Worm (Caenorhabditis elegans): ENCODE measurements around the gene ctsa-4.1.

ctsa-4.1 gene

DNA sequence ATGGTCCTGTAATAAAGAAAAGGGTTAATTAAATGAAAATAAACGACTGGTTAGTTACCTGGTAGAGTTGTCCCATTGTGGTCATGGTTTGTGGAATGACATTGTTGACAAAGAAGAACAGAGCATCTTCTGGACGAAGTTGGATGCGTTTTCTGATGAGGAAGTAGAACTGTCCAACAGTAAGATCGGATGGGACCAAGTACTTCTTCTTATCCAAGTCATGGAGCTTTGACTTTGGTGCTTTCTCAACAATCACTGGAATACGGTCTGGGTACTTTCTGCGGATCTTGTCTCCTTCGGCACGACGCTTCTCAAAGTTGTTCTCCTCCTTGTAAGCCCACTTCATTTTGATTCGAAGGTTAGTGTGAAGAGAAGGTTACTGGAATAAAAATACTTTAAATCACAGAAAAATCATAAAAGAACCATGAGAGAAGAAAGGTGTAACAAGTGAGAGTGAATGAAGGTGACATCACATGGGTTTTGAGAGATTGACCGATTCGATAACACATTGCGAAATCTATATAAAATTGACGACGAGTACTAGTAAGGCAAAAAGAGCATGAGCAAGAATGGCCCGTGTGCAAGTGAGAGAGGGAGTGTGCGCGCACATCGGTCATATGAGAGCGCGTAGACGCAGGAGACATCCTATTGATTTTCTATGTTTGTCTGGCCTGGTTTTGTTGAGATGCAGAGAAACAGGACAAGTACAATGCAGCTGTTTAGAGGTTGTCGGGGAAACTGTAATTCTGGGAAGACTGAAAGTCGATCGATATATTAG, 19.3 kb upstream of the ctsa-4.1 start, which contains the start of gene lgg-1:
Gene lgg-1 (minus strand): TSS at position 379 of the 778 bp plus-strand sequence.
- TF ChIP-seq ceh-9 (tag; optimal IDR thresholded peaks at IDR 0.05) (no peak), ceh-28 (tag; optimal IDR thresholded peaks at IDR 0.05) (peak; percentile 74), lin-15B (tag; optimal IDR thresholded peaks at IDR 0.05) (peak; percentile 30), unc-39 (tag; optimal IDR thresholded peaks at IDR 0.05) (no peak), lin-39 (tag; optimal IDR thresholded peaks at IDR 0.05) (peak; percentile 40), ceh-82 (tag; optimal IDR thresholded peaks at IDR 0.05) (no peak), nhr-237 (tag; optimal IDR thresholded peaks at IDR 0.05) (no peak), elt-1 (tag; optimal IDR thresholded peaks at IDR 0.05) (no peak), nhr-77 (tag; optimal IDR thresholded peaks at IDR 0.05) (no peak), egl-5 (tag; optimal IDR thresholded peaks at IDR 0.05) (peak; percentile 29), nhr-23 (tag; optimal IDR thresholded peaks at IDR 0.05) (peak; percentile 9), jun-1 (tag; optimal IDR thresholded peaks at IDR 0.05) (peak; percentile 70), nhr-28 (tag; optimal IDR thresholded peaks at IDR 0.05) (no peak), egl-27 (tag; optimal IDR thresholded peaks at IDR 0.05) (no peak), pha-4 (tag; optimal IDR thresholded peaks at IDR 0.05) (peak; percentile 71), nhr-11 (tag; optimal IDR thresholded peaks at IDR 0.05) (no peak), ztf-11 (tag; optimal IDR thresholded peaks at IDR 0.05) (no peak), sea-2 (GFP tag; optimal IDR thresholded peaks at IDR 0.05) (no peak), nhr-25 (tag; optimal IDR thresholded peaks at IDR 0.05) (peak; percentile 83), eor-1 (tag; optimal IDR thresholded peaks at IDR 0.05) (no peak), elt-2 (tag; optimal IDR thresholded peaks at IDR 0.05) (no peak), hmg-11 (tag; optimal IDR thresholded peaks at IDR 0.05) (no peak), nhr-43 (tag; optimal IDR thresholded peaks at IDR 0.05; ENCODE audit: poor library complexity, severe bottlenecking) (peak; percentile 63), nfya-1 (tag; optimal IDR thresholded peaks at IDR 0.05; ENCODE audit: insufficient read depth) (peak; percentile 73), ZK546.5 (tag; optimal IDR thresholded peaks at IDR 0.05) (no peak), lsy-12 (tag; optimal IDR thresholded peaks at IDR 0.05) (peak; percentile 60), daf-12 (tag; optimal IDR thresholded peaks at IDR 0.05) (no peak), R02D3.7 (tag; optimal IDR thresholded peaks at IDR 0.05) (no peak), tbx-2 (tag; optimal IDR thresholded peaks at IDR 0.05) (no peak), aly-2 (tag; optimal IDR thresholded peaks at IDR 0.05) (no peak), fkh-2 (tag; optimal IDR thresholded peaks at IDR 0.05) (no peak), ama-1 (optimal IDR thresholded peaks at IDR 0.05) (peak; percentile 98), unc-62 (GFP tag; optimal IDR thresholded peaks at IDR 0.05) (no peak), fos-1 (tag; optimal IDR thresholded peaks at IDR 0.05) (no peak), skn-1 (tag; optimal IDR thresholded peaks at IDR 0.05) (no peak), nhr-12 (tag; optimal IDR thresholded peaks at IDR 0.05) (no peak), mdl-1 (tag; optimal IDR thresholded peaks at IDR 0.05) (peak; percentile 10), snpc-4 (tag; optimal IDR thresholded peaks at IDR 0.05) (peak; percentile 4)

DNA sequence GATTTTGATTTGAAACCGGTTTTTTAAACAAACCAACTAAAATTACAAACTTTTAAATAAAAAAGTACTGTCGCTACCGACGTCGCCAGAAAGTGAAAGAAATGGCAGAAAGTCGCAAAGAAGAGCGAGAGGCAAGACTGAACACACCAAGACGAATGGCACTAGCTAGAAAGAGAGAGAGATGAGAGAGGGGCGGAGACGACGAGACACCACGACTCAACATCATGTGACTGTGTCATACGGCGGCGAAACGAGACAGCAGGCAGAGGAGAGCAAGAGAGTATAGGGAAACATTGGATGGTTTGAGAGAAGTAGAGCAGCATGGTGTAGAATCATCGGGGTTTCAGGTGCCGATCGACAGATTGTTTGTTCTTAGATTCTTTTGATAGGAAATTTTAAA, 18.4 kb upstream of the ctsa-4.1 start:
- no peak for TF ChIP-seq aly-2 (tag; optimal IDR thresholded peaks at IDR 0.05)
- peak; percentile 66 for TF ChIP-seq mdl-1 (tag; optimal IDR thresholded peaks at IDR 0.05)
- TF ChIP-seq nhr-77 (tag; optimal IDR thresholded peaks at IDR 0.05) = peak; percentile 18
- TF ChIP-seq nhr-28 (tag; optimal IDR thresholded peaks at IDR 0.05) = no peak
- TF ChIP-seq zag-1 (tag; optimal IDR thresholded peaks at IDR 0.05) = no peak
- TF ChIP-seq nhr-23 (tag; optimal IDR thresholded peaks at IDR 0.05) = peak; percentile 93
- peak; percentile 98 for TF ChIP-seq ama-1 (optimal IDR thresholded peaks at IDR 0.05)
- TF ChIP-seq ceh-16 (tag; optimal IDR thresholded peaks at IDR 0.05) = no peak
- TF ChIP-seq ceh-82 (tag; optimal IDR thresholded peaks at IDR 0.05) = no peak
- peak; percentile 79 for TF ChIP-seq lsy-12 (tag; optimal IDR thresholded peaks at IDR 0.05)
- no peak for TF ChIP-seq elt-3 (tag; optimal IDR thresholded peaks at IDR 0.05)
- TF ChIP-seq nhr-11 (tag; optimal IDR thresholded peaks at IDR 0.05) = peak; percentile 81
- TF ChIP-seq ztf-11 (tag; optimal IDR thresholded peaks at IDR 0.05) = no peak
- TF ChIP-seq elt-2 (tag; optimal IDR thresholded peaks at IDR 0.05) = peak; percentile 87
- TF ChIP-seq fkh-2 (tag; optimal IDR thresholded peaks at IDR 0.05) = no peak
- TF ChIP-seq nhr-12 (tag; optimal IDR thresholded peaks at IDR 0.05) = no peak
- peak; percentile 50 for TF ChIP-seq egl-27 (tag; optimal IDR thresholded peaks at IDR 0.05)
- peak; percentile 55 for TF ChIP-seq R02D3.7 (tag; optimal IDR thresholded peaks at IDR 0.05)
- peak; percentile 98 for TF ChIP-seq nhr-25 (tag; optimal IDR thresholded peaks at IDR 0.05)
- peak; percentile 53 for TF ChIP-seq fkh-10 (GFP tag; optimal IDR thresholded peaks at IDR 0.05)
- TF ChIP-seq ceh-9 (tag; optimal IDR thresholded peaks at IDR 0.05) = no peak
- no peak for TF ChIP-seq nhr-67 (tag; optimal IDR thresholded peaks at IDR 0.05)
- TF ChIP-seq ZK546.5 (tag; optimal IDR thresholded peaks at IDR 0.05) = no peak
- no peak for TF ChIP-seq daf-12 (tag; optimal IDR thresholded peaks at IDR 0.05)
- TF ChIP-seq skn-1 (tag; optimal IDR thresholded peaks at IDR 0.05) = peak; percentile 89
- no peak for TF ChIP-seq unc-39 (tag; optimal IDR thresholded peaks at IDR 0.05)
- peak; percentile 94 for TF ChIP-seq jun-1 (tag; optimal IDR thresholded peaks at IDR 0.05)
- TF ChIP-seq lin-39 (tag; optimal IDR thresholded peaks at IDR 0.05) = peak; percentile 92
- TF ChIP-seq nhr-43 (tag; optimal IDR thresholded peaks at IDR 0.05; ENCODE audit: poor library complexity, severe bottlenecking) = peak; percentile 85
- no peak for TF ChIP-seq mml-1 (tag; optimal IDR thresholded peaks at IDR 0.05)
- peak; percentile 79 for TF ChIP-seq egl-5 (tag; optimal IDR thresholded peaks at IDR 0.05)
- no peak for TF ChIP-seq snpc-4 (tag; optimal IDR thresholded peaks at IDR 0.05)
- no peak for TF ChIP-seq eor-1 (tag; optimal IDR thresholded peaks at IDR 0.05)
- no peak for TF ChIP-seq ztf-4 (tag; optimal IDR thresholded peaks at IDR 0.05)
- peak; percentile 74 for TF ChIP-seq elt-1 (tag; optimal IDR thresholded peaks at IDR 0.05)
- TF ChIP-seq nhr-237 (tag; optimal IDR thresholded peaks at IDR 0.05) = no peak
- no peak for TF ChIP-seq nhr-76 (tag; optimal IDR thresholded peaks at IDR 0.05)
- TF ChIP-seq ceh-28 (tag; optimal IDR thresholded peaks at IDR 0.05) = peak; percentile 74
- no peak for TF ChIP-seq fos-1 (tag; optimal IDR thresholded peaks at IDR 0.05)
- TF ChIP-seq pha-4 (tag; optimal IDR thresholded peaks at IDR 0.05) = peak; percentile 94
- TF ChIP-seq tbx-2 (tag; optimal IDR thresholded peaks at IDR 0.05) = peak; percentile 62

Measured in whole organism, L3 larva.